Worm (Caenorhabditis elegans) whole organism, midembryonic: Measurements from ENCODE around the gene czw-1.

Experiments used
- T22C8.4 ChIP-seq: fragments of 200-800 bp; sonication (Bioruptor generic); IDR thresholded peaks from 2 replicates; pipeline ENCODE4 v1.3.6; 2022; ENCODE audit warnings: missing genetic modification characterization, missing compliant biosample characterization
- flt-1 ChIP-seq: fragments of 200-800 bp; sonication (Bioruptor generic); IDR thresholded peaks from 2 replicates; pipeline ENCODE4 v1.3.6; 2022; ENCODE audit warnings: missing genetic modification characterization, missing compliant biosample characterization
- med-1 ChIP-seq: sonication (generic microtip); optimal IDR thresholded peaks from 2 replicates; lab custom pipeline; 2017; ENCODE audit warnings: missing genetic modification characterization, mild to moderate bottlenecking, missing compliant biosample characterization, antibody characterized with exemption, missing genetic modification reagents; ENCODE audit not compliant: insufficient read depth
- tab-1 ChIP-seq: fragments of 200-800 bp; sonication (Bioruptor generic); IDR thresholded peaks from 2 replicates; pipeline ENCODE4 v1.3.6; 2022; ENCODE audit warnings: missing genetic modification characterization, missing compliant biosample characterization

ce11 chrIV:7961889-7962342, 15.3 kb upstream of the czw-1 start:
- no peak for TF ChIP-seq med-1 (GFP tag; lab: Kevin White, UChicago)
- no peak for TF ChIP-seq flt-1 (GFP tag; lab: Robert Waterston, UW)
- TF ChIP-seq T22C8.4, result no peak
- no peak for TF ChIP-seq tab-1 (GFP tag; lab: Robert Waterston, UW)
